Worm (Caenorhabditis elegans): Measurements from ENCODE around the gene sre-54.

The sre-54 gene

DNA sequence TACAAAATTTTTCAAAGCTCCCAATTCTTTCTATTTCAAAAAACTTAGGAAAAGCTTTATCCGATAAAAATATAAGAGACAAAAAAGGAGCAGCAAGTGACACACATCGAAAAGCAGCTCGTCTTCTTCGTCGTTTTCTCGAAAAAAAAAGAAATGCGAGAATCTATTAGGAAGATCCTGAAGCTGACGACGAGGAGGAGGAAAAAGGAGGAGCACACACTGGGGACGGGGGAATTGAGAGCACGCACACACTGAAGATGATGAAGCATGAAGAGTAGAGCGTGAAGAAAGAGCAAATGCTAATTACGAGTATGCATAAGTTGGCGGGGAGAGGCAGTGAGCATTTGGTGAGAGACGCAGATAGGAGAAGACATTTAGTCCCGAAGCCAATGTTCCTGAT is 41.2 kb downstream of the sre-54 start:
- TF ChIP-seq F33H1.4 (GFP tag; IDR thresholded peaks at IDR 0.05) (no peak), Y53F4B.3 (GFP tag; IDR thresholded peaks at IDR 0.05) (no peak), pha-4 (tag; optimal IDR thresholded peaks at IDR 0.05) (no peak), B0035.1 (tag; optimal IDR thresholded peaks at IDR 0.05) (no peak), hlh-12 (tag; optimal IDR thresholded peaks at IDR 0.05) (no peak), dox-1 (GFP tag; IDR thresholded peaks at IDR 0.05) (no peak), aptf-3 (GFP tag; IDR thresholded peaks at IDR 0.05) (no peak), Y95B8A.8 (GFP tag; IDR thresholded peaks at IDR 0.05) (no peak), rpc-1 (optimal IDR thresholded peaks at IDR 0.05) (no peak), rpc-1 (tag; optimal IDR thresholded peaks at IDR 0.05) (no peak), hrde-1 (tag; optimal IDR thresholded peaks at IDR 0.05; ENCODE audit: borderline replicate concordance) (no peak), zim-3 (tag; optimal IDR thresholded peaks at IDR 0.05) (no peak), Y67H2A.10 (GFP tag; conservative IDR thresholded peaks at IDR 0.05) (no peak), ekl-4 (GFP tag; IDR thresholded peaks at IDR 0.05) (no peak), lag-1 (GFP tag; IDR thresholded peaks at IDR 0.05) (no peak), ztf-28 (GFP tag; IDR thresholded peaks at IDR 0.05) (no peak), B0019.2 (GFP tag; conservative IDR thresholded peaks at IDR 0.05) (no peak), atf-7 (tag; optimal IDR thresholded peaks at IDR 0.05) (no peak), snpc-3.4 (tag; optimal IDR thresholded peaks at IDR 0.05) (no peak), cebp-1 (GFP tag; IDR thresholded peaks at IDR 0.05) (no peak), cebp-1 (tag; optimal IDR thresholded peaks at IDR 0.05) (no peak)

DNA sequence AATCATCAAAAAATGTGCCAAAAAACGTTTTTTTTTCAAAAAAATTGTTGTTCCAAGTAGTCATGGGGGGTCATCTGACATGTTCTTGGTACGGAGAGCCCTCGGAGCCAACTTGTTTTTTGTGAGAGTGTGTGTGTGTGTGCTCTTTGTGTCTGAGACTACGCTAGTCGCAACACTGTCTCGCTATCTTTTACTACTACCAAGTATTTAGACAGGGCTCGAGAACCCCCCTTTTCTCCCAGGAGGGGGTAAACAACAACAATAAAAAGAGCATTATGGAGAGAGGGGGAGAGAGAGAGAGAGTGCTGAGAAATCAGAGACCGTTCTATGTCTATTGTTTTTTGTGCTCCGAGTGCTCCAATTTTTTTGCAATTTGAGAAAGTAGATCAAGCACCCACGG is 46.1 kb downstream of the sre-54 start:
- TF ChIP-seq ztf-26 (tag; optimal IDR thresholded peaks at IDR 0.05), result no peak
- TF ChIP-seq Y95B8A.8 (GFP tag; IDR thresholded peaks at IDR 0.05), result no peak
- TF ChIP-seq B0019.2 (GFP tag; conservative IDR thresholded peaks at IDR 0.05), result no peak
- no peak for TF ChIP-seq D2030.7 (GFP tag; IDR thresholded peaks at IDR 0.05)
- no peak for TF ChIP-seq Y79H2A.3 (GFP tag; conservative IDR thresholded peaks at IDR 0.05)
- no peak for TF ChIP-seq Y56A3A.18 (GFP tag; IDR thresholded peaks at IDR 0.05)
- TF ChIP-seq sptf-2 (GFP tag; optimal IDR thresholded peaks at IDR 0.05), result no peak
- TF ChIP-seq lin-40 (tag; optimal IDR thresholded peaks at IDR 0.05), result no peak
- TF ChIP-seq nfya-1 (tag; optimal IDR thresholded peaks at IDR 0.05; ENCODE audit: borderline replicate concordance, insufficient read depth), result no peak
- no peak for TF ChIP-seq dpff-1 (tag; optimal IDR thresholded peaks at IDR 0.05)
- TF ChIP-seq Y53G8AR.9 (GFP tag; conservative IDR thresholded peaks at IDR 0.05), result no peak
- no peak for TF ChIP-seq ztf-28 (GFP tag; IDR thresholded peaks at IDR 0.05)
- TF ChIP-seq F33H1.4 (GFP tag; IDR thresholded peaks at IDR 0.05), result no peak
- no peak for TF ChIP-seq die-1 (tag; optimal IDR thresholded peaks at IDR 0.05)
- no peak for TF ChIP-seq ceh-79 (tag; optimal IDR thresholded peaks at IDR 0.05)
- TF ChIP-seq egl-44 (GFP tag; IDR thresholded peaks at IDR 0.05), result no peak
- no peak for TF ChIP-seq him-1 (tag; optimal IDR thresholded peaks at IDR 0.05)

ce11 chrII:12379430-12379829 is 46.7 kb downstream of the sre-54 start, which contains the start of gene marc-5:
TSS of gene marc-5 (minus strand) at chrII:12379530.
- no peak for TF ChIP-seq ceh-91 (GFP tag; IDR thresholded peaks at IDR 0.05)
- TF ChIP-seq F22D6.2 (tag; optimal IDR thresholded peaks at IDR 0.05), result no peak
- TF ChIP-seq B0035.1 (tag; optimal IDR thresholded peaks at IDR 0.05), result no peak
- TF ChIP-seq hsf-1 (GFP tag; IDR thresholded peaks at IDR 0.05), result no peak
- no peak for TF ChIP-seq madf-6 (GFP tag; IDR thresholded peaks at IDR 0.05)
- no peak for TF ChIP-seq ceh-79 (tag; optimal IDR thresholded peaks at IDR 0.05)
- no peak for TF ChIP-seq atf-7 (tag; optimal IDR thresholded peaks at IDR 0.05)
- TF ChIP-seq attf-6 (GFP tag; IDR thresholded peaks at IDR 0.05), result no peak
- no peak for TF ChIP-seq snpc-3.4 (tag; optimal IDR thresholded peaks at IDR 0.05)
- TF ChIP-seq lin-40 (tag; optimal IDR thresholded peaks at IDR 0.05), result no peak
- no peak for TF ChIP-seq aptf-2 (GFP tag; conservative IDR thresholded peaks at IDR 0.05)
- TF ChIP-seq zfh-2 (GFP tag; conservative IDR thresholded peaks at IDR 0.05), result no peak
- TF ChIP-seq hrde-1 (tag; optimal IDR thresholded peaks at IDR 0.05; ENCODE audit: borderline replicate concordance), result no peak
- TF ChIP-seq F55B11.4 (tag; optimal IDR thresholded peaks at IDR 0.05; ENCODE audit: borderline replicate concordance, insufficient read depth), result no peak
- TF ChIP-seq Y67H2A.10 (GFP tag; conservative IDR thresholded peaks at IDR 0.05), result no peak
- no peak for TF ChIP-seq aptf-3 (GFP tag; IDR thresholded peaks at IDR 0.05)
